Fruit fly (Drosophila melanogaster) whole organism, wandering third instar larva: ENCODE data around the gene Ada2a.

Experiments used
- Abd-B ChIP-seq: fragments of >200 bp; optimal IDR thresholded peaks from 2 replicates; lab custom pipeline; 2017; ENCODE audit warnings: missing biosample characterization, missing genetic modification characterization
- CG32264 ChIP-seq: fragments of 200-800 bp; sonication (Bioruptor generic); optimal IDR thresholded peaks from 2 replicates; lab custom pipeline; 2016; ENCODE audit warnings: missing biosample characterization, missing genetic modification characterization
- CG9705 ChIP-seq: fragments of 200-800 bp; sonication (Bioruptor generic); optimal IDR thresholded peaks from 2 replicates; lab custom pipeline; 2018; ENCODE audit warnings: missing biosample characterization, mild to moderate bottlenecking, missing genetic modification characterization
- CrebA ChIP-seq: fragments of 200-800 bp; sonication (Bioruptor generic); optimal IDR thresholded peaks from 2 replicates; lab custom pipeline; 2016; ENCODE audit warnings: missing biosample characterization, mild to moderate bottlenecking, missing genetic modification characterization, borderline replicate concordance
- Dfd ChIP-seq: fragments of >200 bp; optimal IDR thresholded peaks from 2 replicates; lab custom pipeline; 2017; ENCODE audit warnings: missing biosample characterization, missing genetic modification characterization
- HLH106 ChIP-seq: fragments of 200-800 bp; optimal IDR thresholded peaks from 3 replicates; lab custom pipeline; 2019; ENCODE audit warnings: missing biosample characterization, mild to moderate bottlenecking, missing genetic modification characterization, moderate library complexity
- Hnf4 ChIP-seq: fragments of 200-800 bp; sonication (Bioruptor generic); optimal IDR thresholded peaks from 2 replicates; lab custom pipeline; 2016; ENCODE audit warnings: missing biosample characterization, mild to moderate bottlenecking, missing genetic modification characterization
- Hr78 ChIP-seq: fragments of >200 bp; optimal IDR thresholded peaks from 2 replicates; lab custom pipeline; 2017; ENCODE audit warnings: missing biosample characterization, missing genetic modification characterization
- Hr83 ChIP-seq: fragments of 200-300 bp; sonication (Bioruptor generic); optimal IDR thresholded peaks from 2 replicates; lab custom pipeline; 2016; ENCODE audit warnings: missing biosample characterization, mild to moderate bottlenecking, missing genetic modification characterization, moderate library complexity; ENCODE audit not compliant: poor library complexity, severe bottlenecking
- Jra ChIP-seq: sonication (Bioruptor generic); optimal IDR thresholded peaks from 2 replicates; lab custom pipeline; 2016; ENCODE audit warnings: missing biosample characterization, missing genetic modification characterization
- Mio ChIP-seq: sonication (Bioruptor generic); optimal IDR thresholded peaks from 2 replicates; lab custom pipeline; 2016; ENCODE audit warnings: missing biosample characterization, missing genetic modification characterization
- N ChIP-seq: fragments of >200 bp; optimal IDR thresholded peaks from 2 replicates; lab custom pipeline; 2018; ENCODE audit warnings: missing biosample characterization, missing external identifiers, missing genetic modification characterization
- OdsH ChIP-seq: fragments of 200-800 bp; sonication (Bioruptor generic); optimal IDR thresholded peaks from 2 replicates; lab custom pipeline; 2016; ENCODE audit warnings: missing biosample characterization, mild to moderate bottlenecking, missing genetic modification characterization
- Sp1 ChIP-seq: fragments of 200-800 bp; sonication (Bioruptor generic); optimal IDR thresholded peaks from 3 replicates; lab custom pipeline; 2019; ENCODE audit warnings: missing biosample characterization, mild to moderate bottlenecking, missing genetic modification characterization, moderate library complexity
- Vsx2 ChIP-seq: fragments of 200-300, 225-300 bp; sonication (Bioruptor generic); optimal IDR thresholded peaks from 2 replicates; lab custom pipeline; 2018; ENCODE audit warnings: missing biosample characterization, missing genetic modification characterization; ENCODE audit not compliant: partially characterized antibody
- dl ChIP-seq, 2 experiments: fragments of 175-275, 200-275 bp in 1 of 2; fragments of 200-275 bp in 1 of 2; sonication (Bioruptor generic); optimal IDR thresholded peaks; lab custom pipeline; 2018; ENCODE audit warnings: mild to moderate bottlenecking in 2 of 2, missing biosample characterization in 2 of 2, missing genetic modification characterization in 2 of 2, moderate library complexity in 2 of 2; ENCODE audit not compliant: partially characterized antibody in 2 of 2, insufficient read depth in 1 of 2
- dmrt93B ChIP-seq: fragments of 200-800 bp; sonication (Bioruptor generic); optimal IDR thresholded peaks from 2 replicates; lab custom pipeline; 2018; ENCODE audit warnings: missing biosample characterization, mild to moderate bottlenecking, missing genetic modification characterization
- dsf ChIP-seq: sonication (Bioruptor generic); optimal IDR thresholded peaks from 2 replicates; lab custom pipeline; 2016; ENCODE audit warnings: missing biosample characterization, missing genetic modification characterization, borderline replicate concordance
- ey ChIP-seq: fragments of 200-800 bp; sonication (Bioruptor generic); optimal IDR thresholded peaks from 2 replicates; lab custom pipeline; 2016; ENCODE audit warnings: missing biosample characterization, missing genetic modification characterization
- fru ChIP-seq: fragments of 200-800 bp; sonication (Bioruptor generic); optimal IDR thresholded peaks from 3 replicates; lab custom pipeline; 2016; ENCODE audit warnings: missing biosample characterization, mild to moderate bottlenecking, missing genetic modification characterization
- jim ChIP-seq: fragments of 175-275, 200-325 bp; sonication (Bioruptor generic); optimal IDR thresholded peaks from 2 replicates; lab custom pipeline; 2016; ENCODE audit warnings: missing biosample characterization, mild to moderate bottlenecking, missing genetic modification characterization
- lola ChIP-seq: fragments of >200 bp; optimal IDR thresholded peaks from 2 replicates; lab custom pipeline; 2017; ENCODE audit warnings: missing biosample characterization, missing genetic modification characterization
- rgr ChIP-seq: fragments of 200-800 bp; sonication (Bioruptor generic); optimal IDR thresholded peaks from 3 replicates; lab custom pipeline; 2016; ENCODE audit warnings: missing biosample characterization, mild to moderate bottlenecking, missing genetic modification characterization
- sage ChIP-seq: fragments of 200-800 bp; sonication (Bioruptor generic); optimal IDR thresholded peaks from 2 replicates; lab custom pipeline; 2016; ENCODE audit warnings: missing biosample characterization, mild to moderate bottlenecking, missing genetic modification characterization
- tai ChIP-seq: sonication (Bioruptor generic); optimal IDR thresholded peaks from 2 replicates; lab custom pipeline; 2016; ENCODE audit warnings: missing biosample characterization, missing genetic modification characterization
- usp ChIP-seq: fragments of >200 bp; optimal IDR thresholded peaks from 2 replicates; lab custom pipeline; 2017; ENCODE audit warnings: missing biosample characterization, missing genetic modification characterization
- woc ChIP-seq: sonication (Bioruptor generic); optimal IDR thresholded peaks from 2 replicates; lab custom pipeline; 2016; ENCODE audit warnings: missing biosample characterization, mild to moderate bottlenecking, missing genetic modification characterization

Ada2a gene

dm6 chr3R:18242089-18242955 lies 13.0 kb downstream of the Ada2a start, which contains the start of the genes CG7156 and 14-3-3epsilon (continued):
- TF ChIP-seq HLH106 (tag; lab: Kevin White, UChicago) (peak; percentile 25), Hnf4 (GFP tag; lab: Kevin White, UChicago) (no peak), woc (GFP tag; lab: Kevin White, UChicago) (peak; percentile 2)

dm6 chr3R:18235879-18236278 lies 19.4 kb downstream of the Ada2a start, which contains the start of gene repo:
repo (plus strand) TSS chr3R:18236192.
- TF ChIP-seq Dfd = no peak
- no peak for TF ChIP-seq Mio (GFP tag; lab: Kevin White, UChicago)
- no peak for TF ChIP-seq Jra (GFP tag; lab: Kevin White, UChicago)
- no peak for TF ChIP-seq tai (GFP tag; lab: Kevin White, UChicago)
- no peak for TF ChIP-seq ey (GFP tag; lab: Kevin White, UChicago)
- no peak for TF ChIP-seq lola (GFP tag; lab: Kevin White, UChicago)
- TF ChIP-seq dsf (GFP tag; lab: Kevin White, UChicago) = no peak
- no peak for TF ChIP-seq fru (GFP tag; lab: Kevin White, UChicago)
- TF ChIP-seq CrebA (GFP tag; lab: Kevin White, UChicago) = no peak
- no peak for TF ChIP-seq sage (GFP tag; lab: Kevin White, UChicago)
- TF ChIP-seq, all 38 proteins: peak for 0

- TF ChIP-seq Hr78 (GFP tag; lab: Kevin White, UChicago) (no peak), CG9705 (GFP tag; lab: Kevin White, UChicago) (no peak)
These were observed 20.5 kb downstream of the Ada2a start for dm6 chr3R:18234699-18235257.

dm6 chr3R:18232187-18232586 lies 23.1 kb downstream of the Ada2a start:
- TF ChIP-seq OdsH (GFP tag; lab: Kevin White, UChicago) (no peak), jim (GFP tag; lab: Kevin White, UChicago) (no peak), Jra (GFP tag; lab: Kevin White, UChicago) (no peak), woc (GFP tag; lab: Kevin White, UChicago) (no peak), Sp1 (GFP tag; lab: Kevin White, UChicago) (no peak), Abd-B (no peak), tai (GFP tag; lab: Kevin White, UChicago) (no peak), dl (GFP tag; optimal IDR thresholded peaks at IDR 0.05; lab: Kevin White, UChicago; ENCODE audit: insufficient read depth in 1 of 2, partially characterized antibody in 2 of 2) (no peak), dmrt93B (GFP tag; lab: Kevin White, UChicago) (no peak), HLH106 (tag; lab: Kevin White, UChicago) (no peak), dsf (GFP tag; lab: Kevin White, UChicago) (no peak), CG32264 (GFP tag; lab: Kevin White, UChicago) (no peak), usp (no peak)

dm6 chr3R:18230229-18230628 lies 25.1 kb downstream of the Ada2a start:
- TF ChIP-seq CG32264 (GFP tag; lab: Kevin White, UChicago) (no peak), N (GFP tag; lab: Kevin White, UChicago) (no peak), rgr (GFP tag; lab: Kevin White, UChicago) (no peak), jim (GFP tag; lab: Kevin White, UChicago) (no peak), Sp1 (GFP tag; lab: Kevin White, UChicago) (no peak), lola (GFP tag; lab: Kevin White, UChicago) (no peak), woc (GFP tag; lab: Kevin White, UChicago) (no peak), Vsx2 (no peak), Abd-B (no peak), dsf (GFP tag; lab: Kevin White, UChicago) (no peak), CG9705 (GFP tag; lab: Kevin White, UChicago) (no peak), Hr83 (GFP tag; lab: Kevin White, UChicago) (no peak), fru (GFP tag; lab: Kevin White, UChicago) (no peak)
